Worm (Caenorhabditis elegans) whole organism, mixed stage, embryonic: ENCODE measurements around the gene cls-3.

Experiments
- M03D4.4 ChIP-seq: sonication (generic microtip); optimal IDR thresholded peaks from 2 replicates; lab custom pipeline; 2017; ENCODE audit warnings: mild to moderate bottlenecking, missing genetic modification characterization, missing compliant biosample characterization
- blmp-1 ChIP-seq: fragments of 150-350 bp; optimal IDR thresholded peaks from 2 replicates; lab custom pipeline; 2014; ENCODE audit warnings: missing biosample characterization, missing genetic modification characterization
- ceh-39 ChIP-seq: fragments of 150-350 bp; optimal IDR thresholded peaks from 2 replicates; lab custom pipeline; 2014; ENCODE audit warnings: missing biosample characterization, missing genetic modification characterization
- ceh-43 ChIP-seq: fragments of 200-800 bp; sonication (Bioruptor generic); optimal IDR thresholded peaks from 2 replicates; lab custom pipeline; 2018; ENCODE audit warnings: mild to moderate bottlenecking, missing genetic modification characterization, moderate library complexity, missing compliant biosample characterization
- ces-1 ChIP-seq: fragments of 150-350 bp; optimal IDR thresholded peaks from 2 replicates; lab custom pipeline; 2014; ENCODE audit warnings: missing biosample characterization, missing genetic modification reagents, missing genetic modification characterization
- drap-1 ChIP-seq: fragments of 200-800 bp; sonication (Bioruptor generic); optimal IDR thresholded peaks from 3 replicates; lab custom pipeline; 2018; ENCODE audit warnings: mild to moderate bottlenecking, missing genetic modification characterization, missing compliant biosample characterization
- elt-1 ChIP-seq: sonication (generic microtip); optimal IDR thresholded peaks from 2 replicates; lab custom pipeline; 2017; ENCODE audit warnings: missing genetic modification characterization, mild to moderate bottlenecking, missing compliant biosample characterization, antibody characterized with exemption, moderate library complexity, borderline replicate concordance; ENCODE audit not compliant: insufficient read depth
- elt-3 ChIP-seq: fragments of 150-350 bp; optimal IDR thresholded peaks from 2 replicates; lab custom pipeline; 2014; ENCODE audit warnings: missing biosample characterization, missing genetic modification characterization
- flh-1 ChIP-seq: fragments of 200-800 bp; sonication (Bioruptor generic); optimal IDR thresholded peaks from 2 replicates; lab custom pipeline; 2018; ENCODE audit warnings: mild to moderate bottlenecking, missing genetic modification characterization, moderate library complexity, missing compliant biosample characterization
- ham-2 ChIP-seq: fragments of 200-800 bp; sonication (Bioruptor generic); optimal IDR thresholded peaks from 2 replicates; lab custom pipeline; 2018; ENCODE audit warnings: mild to moderate bottlenecking, missing genetic modification characterization, missing compliant biosample characterization
- hlh-1 ChIP-seq: fragments of 150-350 bp; optimal IDR thresholded peaks from 2 replicates; lab custom pipeline; 2014; ENCODE audit warnings: missing biosample characterization, missing genetic modification reagents, missing genetic modification characterization
- lin-13 ChIP-seq: fragments of 150-350 bp; optimal IDR thresholded peaks from 2 replicates; lab custom pipeline; 2014; ENCODE audit warnings: missing biosample characterization, missing genetic modification characterization
- lin-32 ChIP-seq: fragments of 200-800 bp; sonication (Bioruptor generic); optimal IDR thresholded peaks from 2 replicates; lab custom pipeline; 2018; ENCODE audit warnings: mild to moderate bottlenecking, missing genetic modification characterization, missing compliant biosample characterization
- lsy-2 ChIP-seq: fragments of 150-350 bp; optimal IDR thresholded peaks from 2 replicates; lab custom pipeline; 2014; ENCODE audit warnings: missing biosample characterization, missing genetic modification characterization
- mab-5 ChIP-seq: fragments of 150-350 bp; optimal IDR thresholded peaks from 2 replicates; lab custom pipeline; 2014; ENCODE audit warnings: missing biosample characterization, missing genetic modification characterization
- mep-1 ChIP-seq: fragments of 150-350 bp; optimal IDR thresholded peaks from 2 replicates; lab custom pipeline; 2017; ENCODE audit warnings: missing biosample characterization, missing genetic modification reagents, missing genetic modification characterization, inconsistent platforms
- mls-2 ChIP-seq: sonication (generic microtip); optimal IDR thresholded peaks from 2 replicates; lab custom pipeline; 2016; ENCODE audit warnings: mild to moderate bottlenecking, missing genetic modification characterization, moderate library complexity, missing compliant biosample characterization
- nhr-12 ChIP-seq: fragments of 150-350 bp; optimal IDR thresholded peaks from 2 replicates; lab custom pipeline; 2014; ENCODE audit warnings: missing biosample characterization, missing genetic modification characterization
- nhr-2 ChIP-seq: fragments of 150-350 bp; optimal IDR thresholded peaks from 2 replicates; lab custom pipeline; 2014; ENCODE audit warnings: missing biosample characterization, missing genetic modification characterization
- nhr-28 ChIP-seq: fragments of 150-350 bp; optimal IDR thresholded peaks from 2 replicates; lab custom pipeline; 2014; ENCODE audit warnings: missing biosample characterization, missing genetic modification characterization
- nhr-76 ChIP-seq: sonication (generic microtip); optimal IDR thresholded peaks from 2 replicates; lab custom pipeline; 2017; ENCODE audit warnings: missing biosample characterization, missing genetic modification characterization
- sem-2 ChIP-seq: fragments of 200-800 bp; sonication (Bioruptor generic); optimal IDR thresholded peaks from 2 replicates; lab custom pipeline; 2018; ENCODE audit warnings: mild to moderate bottlenecking, missing genetic modification characterization, missing compliant biosample characterization
- snpc-4 ChIP-seq: fragments of 150-350 bp; optimal IDR thresholded peaks from 2 replicates; lab custom pipeline; 2014; ENCODE audit warnings: missing biosample characterization, missing genetic modification characterization
- sptf-1 ChIP-seq: sonication (generic microtip); optimal IDR thresholded peaks from 2 replicates; lab custom pipeline; 2017; ENCODE audit warnings: mild to moderate bottlenecking, missing genetic modification characterization, moderate library complexity, missing compliant biosample characterization
- tbx-8 ChIP-seq: fragments of 200-800 bp; sonication (Bioruptor generic); optimal IDR thresholded peaks from 2 replicates; lab custom pipeline; 2018; ENCODE audit warnings: mild to moderate bottlenecking, missing genetic modification characterization, moderate library complexity, missing compliant biosample characterization
- unc-120 ChIP-seq: sonication (generic microtip); optimal IDR thresholded peaks from 2 replicates; lab custom pipeline; 2017; ENCODE audit warnings: missing genetic modification characterization, missing compliant biosample characterization; ENCODE audit not compliant: poor library complexity, severe bottlenecking
- unc-39 ChIP-seq: fragments of 150-350 bp; optimal IDR thresholded peaks from 2 replicates; lab custom pipeline; 2014; ENCODE audit warnings: missing biosample characterization, missing genetic modification characterization
- zip-8 ChIP-seq: fragments of 150-350 bp; optimal IDR thresholded peaks from 2 replicates; lab custom pipeline; 2014; ENCODE audit warnings: missing biosample characterization, missing genetic modification characterization
- ztf-11 ChIP-seq: fragments of 150-350 bp; optimal IDR thresholded peaks from 2 replicates; lab custom pipeline; 2014; ENCODE audit warnings: missing biosample characterization, missing genetic modification characterization

The cls-3 gene

DNA sequence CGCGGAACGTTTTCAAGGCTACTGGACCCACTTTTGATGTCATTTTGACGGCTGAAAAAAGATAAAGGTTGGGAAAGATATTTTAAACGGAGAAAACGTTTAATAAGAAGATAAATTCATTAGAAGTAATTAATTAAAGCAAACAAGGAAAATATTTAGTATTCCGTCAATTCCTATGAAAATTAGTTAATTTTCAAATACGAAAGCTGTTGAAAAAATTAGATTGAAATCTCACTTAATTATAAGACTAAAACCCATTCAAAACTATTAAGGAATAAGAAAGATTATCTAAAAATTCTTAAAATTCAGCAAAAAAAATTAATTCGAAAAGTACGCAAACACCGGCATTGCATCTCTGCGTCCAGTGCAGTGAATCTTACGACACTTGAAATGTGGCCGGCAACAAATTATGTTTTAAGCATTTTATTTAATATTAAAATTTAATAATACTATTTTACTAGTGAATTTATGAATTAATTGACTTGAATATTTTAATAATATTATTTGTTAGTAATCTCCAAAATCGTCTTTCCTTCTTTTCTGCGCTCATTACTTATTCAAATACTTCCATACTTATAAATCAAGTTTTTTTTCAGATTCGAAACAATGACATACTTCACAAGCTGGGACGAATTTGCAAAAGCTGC, 46.0 kb downstream of the cls-3 start, which contains the start of the genes ZK512.2 and ZK512.4:
TSS of gene ZK512.2 (minus strand) at position 51 of the 647 bp plus-strand sequence.
TSS of gene ZK512.4 (plus strand) at position 597 of the 647 bp plus-strand sequence.
- TF ChIP-seq lin-13 (tag; lab: Kevin White, UChicago) (no peak), lsy-2 (tag; lab: Kevin White, UChicago) (peak; percentile 24), ces-1 (GFP tag; lab: Kevin White, UChicago) (peak; percentile 53), elt-3 (tag; lab: Kevin White, UChicago) (no peak), nhr-28 (tag; lab: Kevin White, UChicago) (no peak)

- TF ChIP-seq ces-1 (GFP tag; lab: Kevin White, UChicago) (peak; percentile 74), ceh-43 (GFP tag; lab: Kevin White, UChicago) (no peak)
These were observed 47.0 kb downstream of the cls-3 start, which contains the start of gene ZK512.11 for ce11 chrIII:9143911-9144310. ZK512.11 (plus strand) TSS chrIII:9144211.

ce11 chrIII:9138601-9139000, 52.3 kb downstream of the cls-3 start, which contains the start of gene ZK512.7:
ZK512.7 (minus strand) TSS chrIII:9138701.
- TF ChIP-seq hlh-1 (tag; lab: Kevin White, UChicago) (no peak), unc-120 (no peak), ham-2 (GFP tag; lab: Kevin White, UChicago) (no peak), nhr-28 (tag; lab: Kevin White, UChicago) (no peak), mls-2 (tag; lab: Kevin White, UChicago) (no peak), ceh-39 (tag; lab: Kevin White, UChicago) (no peak), sem-2 (GFP tag; lab: Kevin White, UChicago) (no peak), snpc-4 (tag; lab: Kevin White, UChicago) (no peak), drap-1 (no peak), lin-32 (GFP tag; lab: Kevin White, UChicago) (no peak), nhr-12 (tag; lab: Kevin White, UChicago) (no peak), ceh-43 (GFP tag; lab: Kevin White, UChicago) (no peak), blmp-1 (tag; lab: Kevin White, UChicago) (no peak), nhr-76 (tag; lab: Kevin White, UChicago) (no peak), lin-13 (tag; lab: Kevin White, UChicago) (no peak), unc-39 (tag; lab: Kevin White, UChicago) (no peak), nhr-2 (no peak), mep-1 (tag; lab: Kevin White, UChicago) (no peak), tbx-8 (GFP tag; lab: Kevin White, UChicago) (no peak)

- TF ChIP-seq lsy-2 (tag; lab: Kevin White, UChicago) (no peak), ham-2 (GFP tag; lab: Kevin White, UChicago) (no peak), mep-1 (tag; lab: Kevin White, UChicago) (no peak), elt-1 (tag; lab: Kevin White, UChicago) (no peak), elt-3 (tag; lab: Kevin White, UChicago) (no peak), nhr-76 (tag; lab: Kevin White, UChicago) (no peak), ceh-39 (tag; lab: Kevin White, UChicago) (no peak), tbx-8 (GFP tag; lab: Kevin White, UChicago) (no peak), nhr-12 (tag; lab: Kevin White, UChicago) (no peak), mab-5 (tag; lab: Kevin White, UChicago) (no peak), sem-2 (GFP tag; lab: Kevin White, UChicago) (no peak), mls-2 (tag; lab: Kevin White, UChicago) (no peak), zip-8 (no peak), flh-1 (GFP tag; lab: Kevin White, UChicago) (no peak), ces-1 (GFP tag; lab: Kevin White, UChicago) (no peak), sptf-1 (tag; lab: Kevin White, UChicago) (no peak), ztf-11 (tag; lab: Kevin White, UChicago) (no peak), M03D4.4 (tag; lab: Kevin White, UChicago) (no peak), unc-39 (tag; lab: Kevin White, UChicago) (no peak)
These were observed 54.3 kb downstream of the cls-3 start, which contains the start of gene eat-4 for ce11 chrIII:9136587-9136986. eat-4 (plus strand) TSS chrIII:9136887.
